Fruit fly (Drosophila melanogaster): ENCODE results near the gene Pp2C1.

DNA sequence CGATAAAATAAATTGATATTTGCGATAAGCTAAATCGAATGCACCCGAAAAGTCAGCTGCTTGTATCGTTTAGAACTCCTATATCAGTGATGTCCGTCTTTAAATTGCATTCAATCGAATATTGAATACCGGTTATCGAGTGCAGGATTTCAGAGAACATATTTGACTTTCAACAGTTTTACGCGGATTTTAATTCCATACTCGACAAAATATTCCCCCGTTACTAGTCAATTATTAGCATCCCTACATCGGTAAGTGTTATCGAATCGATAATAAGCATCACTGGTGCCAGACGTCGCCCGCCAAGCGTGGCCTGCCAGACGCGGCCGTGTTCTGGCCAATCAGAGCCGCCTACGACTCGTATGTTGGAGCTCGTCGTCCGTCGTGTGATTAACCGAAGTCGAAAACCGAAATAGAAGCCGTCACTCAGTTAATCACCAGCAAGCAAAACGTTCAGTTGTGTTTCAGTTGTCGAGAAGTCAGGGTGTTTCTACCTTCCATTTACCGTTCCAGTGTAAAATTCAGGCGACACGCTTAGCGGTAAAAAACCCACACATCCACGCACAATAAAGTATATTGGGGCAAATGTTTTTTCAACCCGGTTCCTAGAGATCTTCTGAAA, 1.2 kb upstream of the Pp2C1 start, which contains the start of gene ctp:
- peak; percentile 32 for TF ChIP-seq CG32006 (GFP tag; optimal IDR thresholded peaks at IDR 0.05)
- TF ChIP-seq CG11762 (GFP tag; optimal IDR thresholded peaks at IDR 0.05; ENCODE audit: insufficient read depth): no peak
- peak; percentile 59 for TF ChIP-seq Sox102F (GFP tag; optimal IDR thresholded peaks at IDR 0.05)
- TF ChIP-seq svp (GFP tag): peak; percentile 67
- peak; percentile 43 for TF ChIP-seq Hr39 (GFP tag; optimal IDR thresholded peaks at IDR 0.05)
- no peak for TF ChIP-seq fkh (GFP tag; optimal IDR thresholded peaks at IDR 0.05)
- peak; percentile 56; the same call in 1 of the 3 replicates for TF ChIP-seq CG6163 (GFP tag; IDR thresholded peaks at IDR 0.05)
- peak; percentile 52; the same call in 1 of the 3 replicates for TF ChIP-seq eg (GFP tag; IDR thresholded peaks at IDR 0.05)
- no peak for TF ChIP-seq CG8632 (GFP tag; optimal IDR thresholded peaks at IDR 0.05)
- TF ChIP-seq topi (GFP tag; optimal IDR thresholded peaks at IDR 0.05): peak; percentile 38

Data from whole organism, prepupa.